Worm (Caenorhabditis elegans) whole organism, L4 larva: Measurements from ENCODE around the gene clec-172.

Experiments used
- F26F4.8 ChIP-seq: fragments of 200-800 bp; sonication (Bioruptor generic); conservative IDR thresholded peaks from 2 replicates; pipeline ENCODE4 v1.3.6; 2022; ENCODE audit warnings: missing genetic modification characterization, missing compliant biosample characterization
- F44E2.7 ChIP-seq: fragments of 200-800 bp; sonication (Bioruptor generic); IDR thresholded peaks from 2 replicates; pipeline ENCODE4 v2.1.2; 2022; ENCODE audit warnings: missing genetic modification characterization, missing compliant biosample characterization
- F49E8.2 ChIP-seq: sonication (generic microtip); optimal IDR thresholded peaks from 2 replicates; lab custom pipeline; 2016; ENCODE audit warnings: missing compliant biosample characterization, mild to moderate bottlenecking, missing genetic modification characterization, borderline replicate concordance
- T26A8.4 ChIP-seq: fragments of 200-800 bp; sonication (Bioruptor generic); IDR thresholded peaks from 2 replicates; pipeline ENCODE4 v1.3.6; 2022; ENCODE audit warnings: missing genetic modification characterization, missing compliant biosample characterization
- Y105C5A.15 ChIP-seq: fragments of 200-800 bp; sonication (Bioruptor generic); IDR thresholded peaks from 2 replicates; pipeline ENCODE4 v1.3.6; 2022; ENCODE audit warnings: missing genetic modification characterization, missing compliant biosample characterization
- aha-1 ChIP-seq: fragments of 150-350 bp; peaks from one replicate; lab custom pipeline; 2014; ENCODE audit warnings: missing biosample characterization, missing genetic modification characterization
- arid-1 ChIP-seq: fragments of 200-800 bp; sonication (Bioruptor generic); conservative IDR thresholded peaks from 2 replicates; pipeline ENCODE4 v1.3.6; 2022; ENCODE audit warnings: missing genetic modification reagents, missing genetic modification characterization, missing compliant biosample characterization
- ceh-20 ChIP-seq: fragments of 200-800 bp; sonication (Bioruptor generic); IDR thresholded peaks from 2 replicates; pipeline ENCODE4 v1.3.6; 2022; ENCODE audit warnings: missing genetic modification reagents, missing genetic modification characterization, missing compliant biosample characterization
- ceh-28 ChIP-seq: fragments of 150-350 bp; optimal IDR thresholded peaks from 2 replicates; lab custom pipeline; 2014; ENCODE audit warnings: missing biosample characterization, missing genetic modification reagents, missing genetic modification characterization
- ceh-44 ChIP-seq: fragments of 200-800 bp; sonication (Bioruptor generic); IDR thresholded peaks from 2 replicates; pipeline ENCODE4 v1.3.6; 2022; ENCODE audit warnings: missing genetic modification reagents, missing genetic modification characterization, missing compliant biosample characterization
- cey-2 ChIP-seq: sonication (generic microtip); optimal IDR thresholded peaks from 3 replicates; lab custom pipeline; 2017; ENCODE audit warnings: missing genetic modification characterization, mild to moderate bottlenecking, missing compliant biosample characterization, antibody characterized with exemption, borderline replicate concordance; ENCODE audit not compliant: insufficient read depth
- daf-19 ChIP-seq: fragments of 200-800 bp; sonication (Bioruptor generic); conservative IDR thresholded peaks from 2 replicates; pipeline ENCODE4 v1.3.6; 2022; ENCODE audit warnings: missing genetic modification characterization, missing compliant biosample characterization
- daf-8 ChIP-seq: fragments of 200-800 bp; sonication (Bioruptor generic); IDR thresholded peaks from 2 replicates; pipeline ENCODE4 v1.3.6; 2022; ENCODE audit warnings: missing genetic modification characterization, missing compliant biosample characterization
- dmd-9 ChIP-seq: fragments of 200-800 bp; sonication (Bioruptor generic); IDR thresholded peaks from 2 replicates; pipeline ENCODE4 v1.3.6; 2022; ENCODE audit warnings: missing genetic modification reagents, missing genetic modification characterization, missing compliant biosample characterization
- dpl-1 ChIP-seq: fragments of 150-350 bp; optimal IDR thresholded peaks from 2 replicates; lab custom pipeline; 2014; ENCODE audit warnings: missing biosample characterization, missing genetic modification reagents, missing genetic modification characterization
- duxl-1 ChIP-seq: sonication (generic microtip); optimal IDR thresholded peaks from 2 replicates; lab custom pipeline; 2016; ENCODE audit warnings: mild to moderate bottlenecking, missing genetic modification characterization, moderate library complexity, missing compliant biosample characterization; ENCODE audit not compliant: poor library complexity
- egl-27 ChIP-seq: sonication (generic microtip); optimal IDR thresholded peaks from 3 replicates; lab custom pipeline; 2017; ENCODE audit warnings: missing biosample characterization, missing genetic modification reagents, missing genetic modification characterization
- egl-43 ChIP-seq: fragments of 200-800 bp; sonication (Bioruptor generic); IDR thresholded peaks from 2 replicates; pipeline ENCODE4 v1.3.6; 2022; ENCODE audit warnings: missing genetic modification reagents, missing genetic modification characterization, missing compliant biosample characterization
- fkh-10 ChIP-seq: fragments of 150-350 bp; optimal IDR thresholded peaks from 2 replicates; lab custom pipeline; 2014; ENCODE audit warnings: missing biosample characterization, missing genetic modification reagents, missing genetic modification characterization
- gei-8 ChIP-seq: fragments of 200-800 bp; sonication (Bioruptor generic); optimal IDR thresholded peaks from 2 replicates; lab custom pipeline; 2018; ENCODE audit warnings: mild to moderate bottlenecking, missing genetic modification characterization, missing compliant biosample characterization
- hif-1 ChIP-seq, 2 experiments: sonication (generic microtip); optimal IDR thresholded peaks; 2 replicates each; lab custom pipeline; 2016 to 2017; ENCODE audit warnings: missing compliant biosample characterization in 2 of 2, missing genetic modification characterization in 2 of 2, missing genetic modification reagents in 2 of 2, missing genotype in 2 of 2, mild to moderate bottlenecking in 1 of 2
- hlh-11 ChIP-seq: fragments of 200-800 bp; sonication (Bioruptor generic); optimal IDR thresholded peaks from 2 replicates; lab custom pipeline; 2018; ENCODE audit warnings: mild to moderate bottlenecking, missing genetic modification characterization, missing compliant biosample characterization
- hlh-30 ChIP-seq: sonication (generic microtip); optimal IDR thresholded peaks from 2 replicates; lab custom pipeline; 2017; ENCODE audit warnings: antibody characterized with exemption, mild to moderate bottlenecking, missing genetic modification characterization, missing compliant biosample characterization; ENCODE audit not compliant: insufficient read depth
- jun-1 ChIP-seq: fragments of 150-350 bp; optimal IDR thresholded peaks from 2 replicates; lab custom pipeline; 2014; ENCODE audit warnings: missing biosample characterization, missing genetic modification reagents, missing genetic modification characterization
- lin-29 ChIP-seq: fragments of 200-800 bp; sonication (Bioruptor generic); IDR thresholded peaks from 2 replicates; pipeline ENCODE4 v1.3.6; 2022; ENCODE audit warnings: missing genetic modification reagents, missing genetic modification characterization, missing compliant biosample characterization
- lin-38 ChIP-seq: fragments of 200-800 bp; sonication (Bioruptor generic); IDR thresholded peaks from 2 replicates; pipeline ENCODE4 v1.3.6; 2022; ENCODE audit warnings: missing genetic modification reagents, missing genetic modification characterization, missing compliant biosample characterization
- madf-5 ChIP-seq, 2 experiments: fragments of 200-800 bp; sonication (Bioruptor generic); IDR thresholded peaks; 2 replicates each; pipeline ENCODE4 v1.3.6; 2022; ENCODE audit warnings: missing compliant biosample characterization in 2 of 2, missing genetic modification characterization in 2 of 2
- mdl-1 ChIP-seq, 2 experiments: fragments of 150-350 bp in 1 of 2; sonication (generic microtip) in 1 of 2; optimal IDR thresholded peaks; 2 replicates each; lab custom pipeline; 2014 to 2017; ENCODE audit warnings: missing biosample characterization in 2 of 2, missing genetic modification characterization in 2 of 2
- mep-1 ChIP-seq: fragments of 150-350 bp; sonication (generic microtip); optimal IDR thresholded peaks from 3 replicates; lab custom pipeline; 2014; ENCODE audit warnings: missing biosample characterization, missing genetic modification characterization
- mes-2 ChIP-seq: sonication (generic microtip); optimal IDR thresholded peaks from 2 replicates; lab custom pipeline; 2016; ENCODE audit warnings: missing genotype, mild to moderate bottlenecking, missing genetic modification characterization, missing compliant biosample characterization; ENCODE audit not compliant: poor library complexity, severe bottlenecking
- mxl-2 ChIP-seq: fragments of 200-800 bp; sonication (Bioruptor generic); conservative IDR thresholded peaks from 2 replicates; pipeline ENCODE4 v1.3.6; 2022; ENCODE audit warnings: missing genetic modification reagents, missing genetic modification characterization, missing compliant biosample characterization
- mxl-3 ChIP-seq: fragments of 200-800 bp; sonication (Bioruptor generic); optimal IDR thresholded peaks from 2 replicates; lab custom pipeline; 2018; ENCODE audit warnings: mild to moderate bottlenecking, missing genetic modification characterization, missing compliant biosample characterization
- nhr-11 ChIP-seq: fragments of 150-350 bp; optimal IDR thresholded peaks from 2 replicates; lab custom pipeline; 2014; ENCODE audit warnings: missing biosample characterization, missing genetic modification characterization
- saeg-2 ChIP-seq: fragments of 200-800 bp; sonication (Bioruptor generic); IDR thresholded peaks from 2 replicates; pipeline ENCODE4 v1.3.6; 2022; ENCODE audit warnings: missing genetic modification reagents, missing genetic modification characterization, missing compliant biosample characterization
- spr-1 ChIP-seq: sonication (generic microtip); optimal IDR thresholded peaks from 2 replicates; lab custom pipeline; 2016; ENCODE audit warnings: mild to moderate bottlenecking, missing genetic modification characterization, missing compliant biosample characterization
- tag-97 ChIP-seq: fragments of 200-800 bp; sonication (Bioruptor generic); IDR thresholded peaks from 2 replicates; pipeline ENCODE4 v1.3.6; 2022; ENCODE audit warnings: missing genetic modification characterization, missing compliant biosample characterization
- unc-130 ChIP-seq: sonication (generic microtip); optimal IDR thresholded peaks from 2 replicates; lab custom pipeline; 2016; ENCODE audit warnings: missing genetic modification reagents, missing genetic modification characterization, missing compliant biosample characterization
- unc-62 ChIP-seq, 3 experiments: fragments of 150-350 bp in 1 of 3; sonication (generic microtip); optimal IDR thresholded peaks in 2 of 3; peaks in 1 of 3; 1 replicate in 1 of 3; 2 replicates in 2 of 3; lab custom pipeline; 2014 to 2017; ENCODE audit warnings: missing biosample characterization in 3 of 3, missing genetic modification characterization in 3 of 3, missing genetic modification reagents in 3 of 3, missing genotype in 1 of 3
- zag-1 ChIP-seq: fragments of 150-350 bp; optimal IDR thresholded peaks from 2 replicates; lab custom pipeline; 2014; ENCODE audit warnings: missing biosample characterization, missing genetic modification characterization
- zfp-3 ChIP-seq: fragments of 200-800 bp; sonication (Bioruptor generic); conservative IDR thresholded peaks from 2 replicates; pipeline ENCODE4 v1.3.6; 2022; ENCODE audit warnings: missing genetic modification reagents, missing genetic modification characterization, missing compliant biosample characterization
- zip-11 ChIP-seq: fragments of 200-800 bp; sonication (Bioruptor generic); IDR thresholded peaks from 2 replicates; pipeline ENCODE4 v1.3.6; 2022; ENCODE audit warnings: missing genetic modification characterization, missing compliant biosample characterization
- zip-2 ChIP-seq: fragments of 150-350 bp; optimal IDR thresholded peaks from 2 replicates; lab custom pipeline; 2014; ENCODE audit warnings: missing biosample characterization, missing genetic modification characterization
- ztf-11 ChIP-seq: fragments of 150-350 bp; optimal IDR thresholded peaks from 2 replicates; lab custom pipeline; 2014; ENCODE audit warnings: missing biosample characterization, missing genetic modification characterization
- ztf-7 ChIP-seq: fragments of 150-350 bp; optimal IDR thresholded peaks from 2 replicates; lab custom pipeline; 2014; ENCODE audit warnings: missing biosample characterization, missing genetic modification characterization

clec-172 gene

DNA sequence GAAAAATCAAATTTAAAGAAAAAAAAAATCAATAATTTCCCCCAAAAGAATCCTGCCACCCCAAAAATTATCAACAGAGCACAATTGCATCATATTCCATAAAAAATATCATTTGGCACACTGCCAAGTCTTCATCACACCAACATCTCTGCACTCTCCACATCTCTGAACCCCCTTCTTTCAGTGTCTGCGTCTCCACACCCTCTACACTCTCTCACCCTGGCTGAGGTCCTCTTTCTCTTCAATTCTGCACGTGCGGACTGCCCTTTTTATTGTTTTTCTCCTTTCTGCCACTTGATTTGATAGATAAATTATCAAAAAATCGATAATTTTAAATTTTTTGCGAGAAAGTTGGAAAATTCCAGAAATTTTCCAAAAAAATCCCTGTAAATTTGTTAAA lies 19.0 kb downstream of the clec-172 start, which contains the start of gene hxk-3 (continued):
- TF ChIP-seq unc-62 (GFP tag; optimal IDR thresholded peaks at IDR 0.05 in 1 of 2; lab: Kevin White, UChicago) (peak in 1 of 2 experiments; percentile 73), unc-62 (tag; optimal IDR thresholded peaks at IDR 0.05; lab: Kevin White, UChicago) (no peak), T26A8.4 (peak; percentile 12; the same call in 1 of the 2 replicates), ceh-44 (GFP tag; lab: Robert Waterston, UW) (no peak), F26F4.8 (GFP tag; lab: Robert Waterston, UW) (no peak), zag-1 (no peak), hlh-30 (tag; lab: Kevin White, UChicago) (peak; percentile 89), mep-1 (tag; lab: Kevin White, UChicago) (peak; percentile 77), egl-27 (tag; lab: Kevin White, UChicago) (no peak), ztf-11 (no peak), zip-2 (tag; lab: Kevin White, UChicago) (no peak), ceh-20 (GFP tag; lab: Robert Waterston, UW) (0 out of 2 replicates have a peak, but pooled peaks have one; percentile 24), mdl-1 (tag; optimal IDR thresholded peaks at IDR 0.05; lab: Kevin White, UChicago) (peak; percentile 86 to 97)

DNA sequence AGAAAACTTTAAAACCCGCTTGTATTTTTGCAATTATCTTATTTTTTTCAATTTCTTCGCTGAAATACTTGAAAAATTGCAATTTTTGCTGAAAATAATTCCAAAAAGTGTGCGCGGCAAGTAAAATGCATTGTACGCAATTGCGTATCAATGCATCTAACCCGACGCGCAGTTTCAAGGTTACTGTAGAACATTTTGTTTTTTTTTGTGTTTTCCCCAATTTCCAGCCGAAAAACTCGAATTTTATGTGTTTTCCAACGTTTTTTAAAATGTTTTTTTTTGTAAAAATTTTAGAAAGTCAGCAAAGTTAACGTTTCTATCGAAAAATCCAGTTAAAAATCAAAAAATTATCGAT lies 19.8 kb downstream of the clec-172 start:
- TF ChIP-seq unc-62 (GFP tag; optimal IDR thresholded peaks at IDR 0.05 in 1 of 2; lab: Kevin White, UChicago) (peak in 1 of 2 experiments; percentile 14), unc-62 (tag; optimal IDR thresholded peaks at IDR 0.05; lab: Kevin White, UChicago) (no peak), dmd-9 (GFP tag; lab: Robert Waterston, UW) (no peak)
- TF ChIP-seq, all 104 proteins: peak for 1

DNA sequence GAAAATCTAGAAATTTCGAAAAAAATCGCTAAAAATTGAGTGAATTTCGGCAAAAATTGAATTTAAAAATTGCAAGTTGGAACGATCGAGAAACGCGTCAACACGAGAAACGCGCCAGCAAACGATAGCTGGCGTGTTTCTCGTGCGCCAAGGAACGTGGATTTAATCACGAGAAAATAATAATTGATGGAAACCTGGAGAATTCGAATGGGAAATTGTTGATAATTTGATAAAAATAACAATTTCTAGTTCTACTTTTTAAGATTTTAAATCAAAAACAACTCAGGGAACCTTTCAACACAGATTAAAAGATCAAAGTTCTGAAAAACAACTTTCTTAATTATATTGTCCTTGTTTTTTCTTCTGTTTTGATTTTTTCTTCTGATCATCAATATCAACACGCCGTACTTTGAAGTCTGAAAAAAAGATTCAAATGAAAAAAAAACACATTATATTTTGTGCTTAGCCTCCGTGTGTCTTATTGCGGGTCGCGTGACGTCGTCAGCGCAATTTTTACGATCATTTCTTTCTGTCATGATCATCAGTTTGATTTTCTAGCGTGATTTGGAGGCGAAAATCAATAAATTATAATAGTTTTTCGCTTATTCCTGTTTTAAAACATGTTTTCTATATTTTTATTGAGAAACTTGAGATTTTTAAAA lies 20.3 kb downstream of the clec-172 start, which contains the start of gene npp-20:
TSS of gene npp-20 (minus strand) at position 6 of the 662 bp plus-strand sequence.
- TF ChIP-seq nhr-11 (peak; percentile 1), mxl-3 (GFP tag; lab: Kevin White, UChicago) (no peak), ztf-7 (tag; lab: Kevin White, UChicago) (no peak), F49E8.2 (tag; lab: Kevin White, UChicago) (no peak), zip-11 (GFP tag; lab: Robert Waterston, UW) (no peak), tag-97 (no peak), gei-8 (GFP tag; lab: Kevin White, UChicago) (no peak), F44E2.7 (GFP tag; lab: Robert Waterston, UW) (no peak), T26A8.4 (0 out of 2 replicates have a peak, but pooled peaks have one; percentile 20), jun-1 (no peak), hif-1 (tag; optimal IDR thresholded peaks at IDR 0.05; lab: Kevin White, UChicago) (no peak), hlh-30 (tag; lab: Kevin White, UChicago) (peak; percentile 62), daf-8 (GFP tag; lab: Robert Waterston, UW) (no peak), egl-43 (GFP tag; lab: Robert Waterston, UW) (no peak), saeg-2 (no peak), hlh-11 (peak; percentile 43), F26F4.8 (GFP tag; lab: Robert Waterston, UW) (no peak), lin-38 (GFP tag; lab: Robert Waterston, UW) (peak; percentile 62), spr-1 (no peak), daf-19 (GFP tag; lab: Robert Waterston, UW) (no peak), ceh-28 (tag; lab: Kevin White, UChicago) (no peak), mxl-2 (GFP tag; lab: Robert Waterston, UW) (no peak), unc-62 (GFP tag; optimal IDR thresholded peaks at IDR 0.05 in 1 of 2; lab: Kevin White, UChicago) (peak in 1 of 2 experiments; percentile 75), unc-62 (tag; optimal IDR thresholded peaks at IDR 0.05; lab: Kevin White, UChicago) (no peak), duxl-1 (tag; lab: Kevin White, UChicago) (peak; percentile 59), mep-1 (tag; lab: Kevin White, UChicago) (peak; percentile 29), zfp-3 (GFP tag; lab: Robert Waterston, UW) (0 out of 2 replicates have a peak, but pooled peaks have one; percentile 35), dpl-1 (peak; percentile 70), fkh-10 (GFP tag; lab: Kevin White, UChicago) (no peak), aha-1 (tag; lab: Kevin White, UChicago) (peak; percentile 99), arid-1 (GFP tag; lab: Robert Waterston, UW) (no peak), lin-29 (GFP tag; lab: Robert Waterston, UW) (no peak), madf-5 (GFP tag; IDR thresholded peaks at IDR 0.05; lab: Robert Waterston, UW) (no peak), Y105C5A.15 (GFP tag; lab: Robert Waterston, UW) (no peak), cey-2 (no peak), mes-2 (tag; lab: Kevin White, UChicago) (peak; percentile 64), unc-130 (GFP tag; lab: Kevin White, UChicago) (no peak)
